Fruit fly (Drosophila melanogaster): ENCODE results near the gene CG15213.

CG15213 gene

dm6 chr3L:5132966-5133365, at the start of gene CG15213:
Gene CG15213 (minus strand): TSS chr3L:5133220.
- TF ChIP-seq CTCF (optimal IDR thresholded peaks at IDR 0.05), result no peak
- TF ChIP-seq CG8478 (optimal IDR thresholded peaks at IDR 0.05), result no peak

dm6 chr3L:5182255-5182993, 49.4 kb upstream of the CG15213 start:
- no peak for TF ChIP-seq CG8478 (optimal IDR thresholded peaks at IDR 0.05)
- no peak for TF ChIP-seq CTCF (optimal IDR thresholded peaks at IDR 0.05)

DNA sequence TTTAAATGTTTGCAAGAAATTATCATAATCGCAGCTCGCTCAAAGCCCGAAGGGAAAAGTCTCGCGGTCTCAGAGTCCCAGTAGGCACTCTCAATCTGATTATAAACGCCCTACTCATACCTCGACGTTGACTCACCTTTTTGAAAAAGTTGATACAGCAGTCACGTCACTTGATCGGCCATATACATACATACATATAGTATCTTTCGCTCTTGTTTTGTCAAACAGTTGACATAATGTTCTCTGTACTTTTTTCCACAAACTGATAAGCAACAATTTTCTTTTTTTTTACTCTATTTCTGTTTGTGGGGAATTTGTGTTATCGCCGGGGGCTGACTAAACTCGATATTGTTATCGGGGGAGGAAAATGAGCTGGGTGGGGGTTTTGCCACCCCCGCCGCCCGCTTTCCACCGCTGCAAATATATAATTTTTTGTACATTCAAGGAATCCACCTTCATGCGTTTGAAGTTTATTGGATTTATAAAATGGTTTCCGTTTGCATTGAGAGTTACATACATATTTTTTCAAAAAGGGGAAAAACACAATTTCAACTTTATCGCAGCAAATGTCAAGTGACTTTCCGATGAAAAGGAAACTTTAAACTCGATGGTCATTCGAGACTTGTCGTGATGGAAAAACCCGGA, 48.1 kb upstream of the CG15213 start:
- TF ChIP-seq CTCF (optimal IDR thresholded peaks at IDR 0.05), result no peak
- TF ChIP-seq CG8478 (optimal IDR thresholded peaks at IDR 0.05), result no peak

DNA sequence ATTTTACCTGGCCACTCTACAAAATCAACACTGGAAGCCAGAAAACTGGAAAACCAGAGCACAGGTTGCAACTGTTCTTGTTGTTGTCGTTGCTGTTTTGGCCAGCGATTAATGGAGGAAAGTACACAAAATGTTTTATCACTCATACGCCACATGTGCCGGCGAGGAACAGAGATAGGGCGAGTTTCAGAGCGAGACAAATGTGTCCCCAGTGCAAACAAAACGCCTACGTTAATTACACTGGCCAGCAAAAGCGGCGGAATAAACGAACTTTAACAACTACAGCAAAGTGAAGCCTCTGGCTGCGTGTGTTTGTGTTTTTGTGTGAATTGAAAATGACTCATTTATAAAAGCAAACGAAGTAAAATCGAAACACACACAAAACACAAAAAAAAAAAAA, 47.2 kb upstream of the CG15213 start:
- TF ChIP-seq CG8478 (optimal IDR thresholded peaks at IDR 0.05) (no peak), CTCF (optimal IDR thresholded peaks at IDR 0.05) (no peak)

DNA sequence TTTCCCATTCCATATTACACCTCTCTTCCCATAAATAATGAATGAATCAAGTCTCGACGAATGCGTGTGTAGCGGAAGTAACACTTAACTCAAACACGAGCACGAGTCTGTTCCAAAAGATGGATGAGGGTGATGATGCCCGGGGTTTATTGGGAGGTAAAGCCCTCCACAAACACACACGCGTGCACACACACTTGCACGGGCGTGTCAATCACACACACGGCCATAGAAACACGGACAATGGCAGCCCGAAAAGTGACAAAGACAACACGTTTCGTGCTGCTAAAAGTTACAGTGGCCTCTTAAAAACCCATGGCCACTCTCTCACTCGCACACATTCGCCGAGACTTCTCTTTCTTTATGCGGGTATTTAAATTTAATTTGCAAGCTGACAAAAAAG, 45.9 kb upstream of the CG15213 start:
- TF ChIP-seq CG8478 (optimal IDR thresholded peaks at IDR 0.05) (no peak), CTCF (optimal IDR thresholded peaks at IDR 0.05) (no peak)

dm6 chr3L:5176789-5177188, 43.8 kb upstream of the CG15213 start:
- TF ChIP-seq CTCF (optimal IDR thresholded peaks at IDR 0.05), result no peak
- no peak for TF ChIP-seq CG8478 (optimal IDR thresholded peaks at IDR 0.05)

DNA sequence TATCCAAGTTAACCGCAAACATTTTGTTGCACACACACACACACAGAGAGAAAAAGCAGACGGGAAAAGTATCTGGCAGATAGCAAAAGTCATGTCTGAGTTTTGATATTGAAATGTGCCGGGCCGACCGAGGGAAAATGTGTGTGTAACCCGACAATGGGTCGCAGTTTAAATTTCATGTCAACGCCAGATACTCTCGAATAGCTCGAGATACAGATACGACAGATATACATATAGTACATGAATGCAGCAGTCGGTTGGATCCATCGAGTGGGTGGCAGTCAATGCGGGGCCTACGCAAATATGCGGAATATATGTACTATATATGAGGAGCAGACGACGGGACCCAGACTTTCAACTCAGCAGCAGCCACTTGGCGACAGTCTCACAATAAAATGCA, 43.1 kb upstream of the CG15213 start:
- no peak for TF ChIP-seq CTCF (optimal IDR thresholded peaks at IDR 0.05)
- TF ChIP-seq CG8478 (optimal IDR thresholded peaks at IDR 0.05), result no peak

DNA sequence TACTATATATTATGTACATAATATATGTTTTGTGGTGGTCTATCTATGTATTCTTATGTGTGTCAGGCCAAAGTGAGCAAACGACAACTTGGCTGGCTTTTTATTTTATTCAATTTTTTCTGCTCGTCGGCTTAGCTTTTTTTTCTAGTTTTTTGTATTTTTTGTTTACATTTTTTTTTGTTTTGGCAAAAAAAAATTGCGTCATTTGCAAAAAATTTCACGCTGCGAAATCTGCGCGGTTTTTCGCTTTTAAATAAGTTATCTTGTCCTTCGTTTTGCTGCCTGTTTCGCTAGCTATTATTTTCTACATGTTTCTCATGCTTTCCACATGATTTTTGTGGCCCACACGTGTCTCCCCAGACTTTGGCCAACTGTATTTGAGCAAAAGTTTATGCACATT, 39.5 kb upstream of the CG15213 start:
- no peak for TF ChIP-seq CTCF (optimal IDR thresholded peaks at IDR 0.05)
- TF ChIP-seq CG8478 (optimal IDR thresholded peaks at IDR 0.05), result no peak

- TF ChIP-seq CTCF (optimal IDR thresholded peaks at IDR 0.05) (no peak), CG8478 (optimal IDR thresholded peaks at IDR 0.05) (no peak)
Observed at dm6 chr3L:5154917-5155613, 22.0 kb upstream of the CG15213 start.

dm6 chr3L:5152354-5152806, 19.4 kb upstream of the CG15213 start, which contains the start of the genes Gen and Srp54k:
Gene Gen (minus strand): TSS chr3L:5152376.
Gene Srp54k (plus strand): TSS chr3L:5152678.
- TF ChIP-seq CG8478 (optimal IDR thresholded peaks at IDR 0.05) (no peak), CTCF (optimal IDR thresholded peaks at IDR 0.05) (no peak)

DNA sequence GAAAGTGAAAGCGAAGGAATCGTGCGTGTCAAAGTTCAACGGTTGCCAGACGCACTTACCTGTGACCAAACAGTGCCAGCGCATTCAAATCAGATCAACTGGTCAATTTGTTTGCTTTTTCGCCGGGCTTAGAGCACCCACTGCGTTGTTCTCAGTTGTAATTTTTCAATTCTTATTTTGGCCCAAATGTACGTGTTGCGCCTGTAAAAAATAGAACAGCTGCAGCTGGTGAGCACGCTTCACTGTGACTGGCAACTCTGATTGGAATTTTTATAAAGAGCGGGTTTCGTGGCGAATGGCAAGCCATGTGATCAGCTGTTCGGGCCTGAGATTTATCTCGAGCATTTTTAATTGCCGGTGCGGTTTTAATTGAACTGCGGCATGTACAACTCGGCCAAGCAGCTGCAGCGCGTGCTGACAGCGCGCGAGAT, 12.8 kb upstream of the CG15213 start, which contains the start of the genes Fitm and AlaRS-m:
TSS of gene Fitm (minus strand) at position 250 of the 431 bp plus-strand sequence.
TSS of gene AlaRS-m (plus strand) at position 285 of the 431 bp plus-strand sequence.
- TF ChIP-seq CTCF (optimal IDR thresholded peaks at IDR 0.05), result no peak
- no peak for TF ChIP-seq CG8478 (optimal IDR thresholded peaks at IDR 0.05)

dm6 chr3L:5141380-5142101, 8.5 kb upstream of the CG15213 start, which contains the start of the genes Dhrs4 and Gdap1:
Gene Dhrs4 (minus strand): TSS chr3L:5141646.
Gene Gdap1 (plus strand): TSS chr3L:5141953.
- no peak for TF ChIP-seq CTCF (optimal IDR thresholded peaks at IDR 0.05)
- TF ChIP-seq CG8478 (optimal IDR thresholded peaks at IDR 0.05), result no peak

DNA sequence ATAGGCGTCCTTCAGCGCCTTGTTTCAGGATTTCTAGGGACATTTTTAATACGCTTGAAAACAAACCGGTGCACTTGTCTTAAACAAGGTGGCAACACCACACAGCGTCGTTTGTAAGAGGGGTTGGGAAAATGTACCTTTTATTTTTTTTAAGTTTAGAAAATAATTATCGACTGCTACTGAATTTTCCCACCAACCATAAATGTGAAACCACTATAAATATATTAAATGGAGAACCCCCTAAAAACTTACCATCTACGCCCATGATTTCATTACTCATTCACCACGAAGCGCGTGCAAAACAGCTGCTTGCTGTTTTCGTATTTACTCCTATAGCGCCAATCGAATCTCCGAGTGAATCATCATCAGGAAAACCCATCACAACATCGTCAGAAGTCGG, 6.3 kb upstream of the CG15213 start, which contains the start of the genes Tcs5 and CHMP2B:
TSS of gene Tcs5 (minus strand) at position 84 of the 400 bp plus-strand sequence.
TSS of gene CHMP2B (plus strand) at position 308 of the 400 bp plus-strand sequence.
- no peak for TF ChIP-seq CTCF (optimal IDR thresholded peaks at IDR 0.05)
- TF ChIP-seq CG8478 (optimal IDR thresholded peaks at IDR 0.05), result no peak

DNA sequence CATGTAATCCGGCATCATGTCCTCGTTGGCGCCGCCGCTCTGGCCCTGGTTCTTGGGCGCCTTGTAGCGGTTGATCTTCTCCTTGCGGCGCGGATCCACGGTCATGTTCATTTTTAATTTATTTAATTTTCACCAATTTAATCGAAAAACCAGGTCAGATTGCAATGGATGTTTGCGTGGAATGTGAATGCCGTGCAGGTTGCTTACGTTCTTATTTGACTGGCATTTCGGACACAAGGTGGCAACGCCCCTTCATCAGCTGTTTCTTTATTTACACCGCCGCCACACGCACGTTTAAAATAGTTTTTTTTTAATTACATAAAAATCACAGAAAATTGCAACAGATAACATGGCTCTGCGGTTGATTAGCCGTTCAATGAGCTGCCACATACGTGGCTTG, 3.1 kb upstream of the CG15213 start, which contains the start of the genes CG10674 and CG4611:
TSS of gene CG10674 (minus strand) at position 170 of the 400 bp plus-strand sequence.
TSS of gene CG4611 (plus strand) at position 254 of the 400 bp plus-strand sequence.
- TF ChIP-seq CG8478 (optimal IDR thresholded peaks at IDR 0.05), result no peak
- TF ChIP-seq CTCF (optimal IDR thresholded peaks at IDR 0.05), result no peak

All from S2 (cell line).